Fruit fly (Drosophila melanogaster): Measurements from ENCODE around the gene Hex-t1.

Hex-t1 gene

DNA sequence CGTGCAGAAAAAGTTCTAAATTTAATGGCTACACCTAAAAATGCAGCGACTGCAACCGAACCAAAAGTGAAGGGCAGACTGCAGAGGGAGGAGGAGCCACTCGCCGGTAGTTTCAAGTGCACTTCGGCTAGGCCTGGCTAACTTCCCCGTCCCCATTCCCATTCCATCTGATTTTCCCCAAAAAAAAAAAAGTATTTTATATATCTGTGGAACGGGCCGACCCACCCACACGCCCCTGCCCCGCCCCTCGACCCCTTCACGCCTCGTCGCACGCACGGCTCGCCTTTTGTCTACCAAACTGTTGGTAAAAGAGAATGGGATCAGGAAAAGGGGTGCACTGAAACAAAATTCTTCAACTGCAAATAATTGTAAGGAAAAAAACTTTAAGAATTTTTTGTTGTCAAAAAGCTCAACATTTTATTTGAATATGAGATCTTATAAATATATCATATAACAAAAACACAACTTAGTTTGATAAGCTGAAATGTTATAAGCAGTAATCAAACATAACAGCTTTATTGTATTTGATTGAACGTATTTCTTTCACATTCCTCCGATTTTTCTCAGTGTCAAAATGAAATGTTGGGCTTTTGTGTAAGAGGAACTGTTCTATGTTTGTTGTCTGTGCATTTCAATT lies 4.9 kb upstream of the Hex-t1 start (continued):
- TF ChIP-seq al (GFP tag; IDR thresholded peaks at IDR 0.05) (no peak), so (GFP tag; IDR thresholded peaks at IDR 0.05) (0 out of 3 replicates have a peak, but pooled peaks have one; percentile 34), CG17186 (GFP tag; optimal IDR thresholded peaks at IDR 0.05) (peak; percentile 17), ttk (GFP tag; IDR thresholded peaks at IDR 0.05) (0 out of 2 replicates have a peak, but pooled peaks have one; percentile 36), unc-4 (GFP tag; IDR thresholded peaks at IDR 0.05; ENCODE audit: partially characterized antibody) (no peak), gsb (GFP tag; IDR thresholded peaks at IDR 0.05) (no peak), Fer2 (tag; optimal IDR thresholded peaks at IDR 0.05) (no peak), CG6765 (GFP tag; optimal IDR thresholded peaks at IDR 0.05) (no peak), ems (GFP tag; optimal IDR thresholded peaks at IDR 0.05) (no peak), CG16779 (GFP tag; IDR thresholded peaks at IDR 0.05) (no peak), Scr (GFP tag; IDR thresholded peaks at IDR 0.05; ENCODE audit: partially characterized antibody) (no peak), Nf-YA (GFP tag; IDR thresholded peaks at IDR 0.05) (0 out of 2 replicates have a peak, but pooled peaks have one; percentile 19), CG7357 (GFP tag; IDR thresholded peaks at IDR 0.05) (no peak), Ssrp (tag; optimal IDR thresholded peaks at IDR 0.05) (peak; percentile 56), CG5180 (GFP tag; optimal IDR thresholded peaks at IDR 0.05) (peak; percentile 32), CG10321 (GFP tag; IDR thresholded peaks at IDR 0.05) (no peak), CG6813 (GFP tag; optimal IDR thresholded peaks at IDR 0.05) (peak; percentile 20), Sox102F (GFP tag; optimal IDR thresholded peaks at IDR 0.05) (peak; percentile 63), NfI (GFP tag; optimal IDR thresholded peaks at IDR 0.05) (peak; percentile 6), CG15601 (tag; optimal IDR thresholded peaks at IDR 0.05) (peak; percentile 57), chif (GFP tag; optimal IDR thresholded peaks at IDR 0.05) (no peak), CG4328 (GFP tag; optimal IDR thresholded peaks at IDR 0.05) (peak; percentile 33), Sox100B (GFP tag; optimal IDR thresholded peaks at IDR 0.05) (no peak), prd (optimal IDR thresholded peaks at IDR 0.05) (no peak), prd (GFP tag; IDR thresholded peaks at IDR 0.05) (peak; percentile 53; the same call in 1 of the 3 replicates), odd (GFP tag; optimal IDR thresholded peaks at IDR 0.05) (no peak), ara (GFP tag; IDR thresholded peaks at IDR 0.05) (no peak; the same call in 1 of the 2 replicates), CG4424 (GFP tag; optimal IDR thresholded peaks at IDR 0.05) (peak; percentile 72), Hsf (GFP tag; optimal IDR thresholded peaks at IDR 0.05) (no peak), pum (GFP tag; optimal IDR thresholded peaks at IDR 0.05) (peak; percentile 15), CkIIα-i1 (GFP tag; IDR thresholded peaks at IDR 0.05) (no peak), mld (GFP tag; IDR thresholded peaks at IDR 0.05; ENCODE audit: partially characterized antibody) (no peak), gcm2 (GFP tag; optimal IDR thresholded peaks at IDR 0.05) (no peak), CG11093 (GFP tag; IDR thresholded peaks at IDR 0.05) (peak; percentile 39; the same call in 1 of the 3 replicates), CG9817 (tag; optimal IDR thresholded peaks at IDR 0.05) (peak; percentile 13), CG18764 (GFP tag; optimal IDR thresholded peaks at IDR 0.05) (peak; percentile 40), CG11456 (GFP tag; IDR thresholded peaks at IDR 0.05) (peak; percentile 51; the same call in 1 of the 3 replicates), sima (GFP tag; optimal IDR thresholded peaks at IDR 0.05) (no peak), Drgx (GFP tag; IDR thresholded peaks at IDR 0.05) (peak; percentile 58), CG10979 (tag; optimal IDR thresholded peaks at IDR 0.05) (peak; percentile 77), TFAM (GFP tag; optimal IDR thresholded peaks at IDR 0.05) (no peak), CG11695 (GFP tag; IDR thresholded peaks at IDR 0.05) (peak; percentile 50; the same call in 2 of the 3 replicates), CG14965 (GFP tag; optimal IDR thresholded peaks at IDR 0.05; ENCODE audit: borderline replicate concordance) (no peak), Eip74EF (GFP tag; optimal IDR thresholded peaks at IDR 0.05) (peak in 1 of 2 experiments; percentile 76), bcd (GFP tag; optimal IDR thresholded peaks at IDR 0.05) (peak; percentile 59), Aef1 (GFP tag; IDR thresholded peaks at IDR 0.05) (no peak; the same call in 2 of the 3 replicates), zen (tag; optimal IDR thresholded peaks at IDR 0.05) (peak; percentile 15), CG14050 (GFP tag; IDR thresholded peaks at IDR 0.05) (peak; percentile 13; the same call in 1 of the 3 replicates), Abd-B (GFP tag; optimal IDR thresholded peaks at IDR 0.05) (peak; percentile 56)

Data from whole organism, embryonic.